Worm (Caenorhabditis elegans): ENCODE data around the gene ceh-18.

- TF ChIP-seq nhr-27 (tag; optimal IDR thresholded peaks at IDR 0.05) (no peak), akir-1 (GFP tag; optimal IDR thresholded peaks at IDR 0.05) (no peak), aptf-3 (GFP tag; IDR thresholded peaks at IDR 0.05) (no peak), madf-8 (GFP tag; conservative IDR thresholded peaks at IDR 0.05) (no peak), egl-18 (GFP tag; IDR thresholded peaks at IDR 0.05) (no peak), snpc-4 (GFP tag; optimal IDR thresholded peaks at IDR 0.05) (no peak), snpc-4 (tag; optimal IDR thresholded peaks at IDR 0.05) (no peak), K12H6.12 (tag; optimal IDR thresholded peaks at IDR 0.05) (no peak), unc-130 (GFP tag; optimal IDR thresholded peaks at IDR 0.05) (no peak)
These were observed 38.0 kb upstream of the ceh-18 start, which contains the start of gene F47F2.3 for ce11 chrX:3895577-3895976.
